Worm (Caenorhabditis elegans): ENCODE data around the gene mcu-1.

mcu-1 gene

ce11 chrIV:5923112-5923511, 15.9 kb downstream of the mcu-1 start:
- TF ChIP-seq snpc-1.1 (tag; optimal IDR thresholded peaks at IDR 0.05; ENCODE audit: insufficient read depth) (no peak), F23B12.7 (tag; optimal IDR thresholded peaks at IDR 0.05; ENCODE audit: insufficient read depth) (no peak), ztf-18 (tag; optimal IDR thresholded peaks at IDR 0.05) (no peak), ekl-4 (GFP tag; IDR thresholded peaks at IDR 0.05) (no peak), mxl-1 (tag; optimal IDR thresholded peaks at IDR 0.05) (no peak), nhr-80 (tag; optimal IDR thresholded peaks at IDR 0.05) (no peak), ceh-40 (GFP tag; IDR thresholded peaks at IDR 0.05) (no peak), ets-4 (GFP tag; optimal IDR thresholded peaks at IDR 0.05) (no peak), lin-35 (GFP tag; optimal IDR thresholded peaks at IDR 0.05) (no peak), snpc-1.3 (tag; optimal IDR thresholded peaks at IDR 0.05; ENCODE audit: insufficient read depth) (no peak), madf-3 (GFP tag; IDR thresholded peaks at IDR 0.05) (no peak), ccch-3 (GFP tag; optimal IDR thresholded peaks at IDR 0.05) (no peak)

DNA sequence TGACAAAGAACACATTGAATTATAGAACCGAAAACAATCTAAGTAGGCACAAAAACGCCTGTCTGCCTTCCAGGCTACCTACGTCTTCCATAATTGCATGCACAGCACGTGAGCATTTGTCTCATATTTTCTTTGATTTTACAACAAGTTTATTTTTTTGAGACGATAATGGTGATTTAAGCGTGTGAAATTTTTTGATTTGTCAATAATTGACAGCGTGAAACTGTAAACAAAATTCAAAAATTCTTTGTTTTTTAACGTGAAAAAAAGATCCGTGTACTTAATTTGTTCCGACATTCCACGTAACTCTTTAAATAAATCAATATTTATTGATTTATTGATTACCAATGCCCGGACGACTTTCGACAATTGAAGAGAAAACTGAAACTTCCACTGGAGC, 22.0 kb downstream of the mcu-1 start, which contains the start of gene dhhc-13:
Gene dhhc-13, plus strand, starts transcription at position 301 of the 400 bp plus-strand sequence.
- TF ChIP-seq ceh-100 (GFP tag; IDR thresholded peaks at IDR 0.05) (no peak), ama-1 (optimal IDR thresholded peaks at IDR 0.05) (no peak), ama-1 (GFP tag; optimal IDR thresholded peaks at IDR 0.05) (no peak), Y79H2A.3 (GFP tag; conservative IDR thresholded peaks at IDR 0.05) (no peak), C17E4.6 (GFP tag; IDR thresholded peaks at IDR 0.05) (no peak), madf-3 (GFP tag; IDR thresholded peaks at IDR 0.05) (no peak), attf-6 (GFP tag; IDR thresholded peaks at IDR 0.05) (no peak), snpc-1.3 (tag; optimal IDR thresholded peaks at IDR 0.05; ENCODE audit: insufficient read depth) (no peak), Y53F4B.3 (GFP tag; IDR thresholded peaks at IDR 0.05) (no peak), rec-8 (tag; optimal IDR thresholded peaks at IDR 0.05) (no peak), nfyb-1 (GFP tag; IDR thresholded peaks at IDR 0.05) (no peak), ceh-27 (GFP tag; optimal IDR thresholded peaks at IDR 0.05) (no peak)

ce11 chrIV:5915152-5915551, 23.9 kb downstream of the mcu-1 start:
- TF ChIP-seq ceh-91 (GFP tag; IDR thresholded peaks at IDR 0.05) (no peak), snpc-1.3 (tag; optimal IDR thresholded peaks at IDR 0.05; ENCODE audit: insufficient read depth) (no peak), sptf-2 (GFP tag; optimal IDR thresholded peaks at IDR 0.05) (no peak), ama-1 (optimal IDR thresholded peaks at IDR 0.05) (no peak), ama-1 (GFP tag; optimal IDR thresholded peaks at IDR 0.05) (no peak), ekl-4 (GFP tag; IDR thresholded peaks at IDR 0.05) (no peak)

DNA sequence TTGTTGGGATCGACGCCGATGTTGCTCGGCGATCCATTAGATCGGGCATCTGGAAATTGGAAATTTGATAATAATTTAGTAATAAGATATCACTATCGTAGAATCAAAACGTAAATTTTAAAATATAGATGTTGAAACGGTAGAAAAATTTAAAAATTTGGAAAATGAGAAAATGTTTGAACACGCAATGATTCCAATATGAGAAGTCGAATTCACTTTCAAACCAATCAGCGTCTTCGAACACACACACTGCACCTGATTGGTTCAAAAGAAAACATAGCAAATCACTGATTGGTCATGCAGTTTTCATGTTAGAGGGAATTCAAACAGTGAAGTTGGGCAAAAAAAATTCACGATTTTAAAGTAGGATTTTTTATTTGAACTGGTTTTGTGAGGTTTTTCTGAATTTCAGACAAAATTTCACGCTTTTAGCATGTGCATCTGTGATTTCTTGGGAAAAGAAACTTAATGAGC, 35.7 kb downstream of the mcu-1 start, which contains the start of gene H04M03.12:
Gene H04M03.12, minus strand, starts transcription at position 51 of the 474 bp plus-strand sequence.
- no peak for TF ChIP-seq dox-1 (GFP tag; IDR thresholded peaks at IDR 0.05)
- TF ChIP-seq F49E8.2 (tag; optimal IDR thresholded peaks at IDR 0.05; ENCODE audit: insufficient read depth), result no peak
- no peak for TF ChIP-seq madf-10 (tag; optimal IDR thresholded peaks at IDR 0.05)
- no peak for TF ChIP-seq F10E7.11 (tag; optimal IDR thresholded peaks at IDR 0.05)
- no peak for TF ChIP-seq K11D2.4 (GFP tag; IDR thresholded peaks at IDR 0.05)
- TF ChIP-seq ets-4 (GFP tag; optimal IDR thresholded peaks at IDR 0.05), result no peak
- no peak for TF ChIP-seq F39B2.1 (GFP tag; IDR thresholded peaks at IDR 0.05)
- TF ChIP-seq ceh-27 (GFP tag; optimal IDR thresholded peaks at IDR 0.05), result no peak
- TF ChIP-seq nhr-179 (tag; optimal IDR thresholded peaks at IDR 0.05), result no peak
- no peak for TF ChIP-seq Y67H2A.10 (GFP tag; conservative IDR thresholded peaks at IDR 0.05)
- TF ChIP-seq nhr-27 (tag; optimal IDR thresholded peaks at IDR 0.05), result no peak
- TF ChIP-seq snpc-1.1 (tag; optimal IDR thresholded peaks at IDR 0.05; ENCODE audit: insufficient read depth), result no peak
